Comparison of ENCODE assay signal across 1 fruit fly cellular context in genomic region chrX:5612977-5613376, dm6.
TF ChIP-seq lines count a peak whose summit lies in the region.

No protein-coding gene starts in this region.

TF ChIP-seq in whole organism, embryonic, 481 proteins besides CTCF, POLR2A, EP300 and RAD21 (continued from another document and continues in another):
- no peak for TF ChIP-seq CG5245 (GFP tag; optimal IDR thresholded peaks at IDR 0.05; lab: Kevin White, UChicago)
- no peak for TF ChIP-seq CG11504 (tag; optimal IDR thresholded peaks at IDR 0.05; lab: Kevin White, UChicago)
- TF ChIP-seq CHES-1-like (GFP tag; optimal IDR thresholded peaks at IDR 0.05; lab: Kevin White, UChicago) = no peak
- TF ChIP-seq Xbp1 (GFP tag; optimal IDR thresholded peaks at IDR 0.05; lab: Kevin White, UChicago) = no peak
- TF ChIP-seq CG12744 (GFP tag; optimal IDR thresholded peaks at IDR 0.05; lab: Kevin White, UChicago) = no peak
- no peak for TF ChIP-seq ac (GFP tag; optimal IDR thresholded peaks at IDR 0.05; lab: Kevin White, UChicago)
- TF ChIP-seq CkIIα-i1 (GFP tag; IDR thresholded peaks at IDR 0.05; lab: Robert Waterston, UW) = no peak
- no peak for TF ChIP-seq CG4404 (GFP tag; IDR thresholded peaks at IDR 0.05; lab: Robert Waterston, UW)
- TF ChIP-seq ftz-f1 (GFP tag; optimal IDR thresholded peaks at IDR 0.05; lab: Kevin White, UChicago) = no peak
- TF ChIP-seq CG12299 (tag; optimal IDR thresholded peaks at IDR 0.05; lab: Kevin White, UChicago) = no peak
- no peak for TF ChIP-seq gcm2 (GFP tag; optimal IDR thresholded peaks at IDR 0.05; lab: Kevin White, UChicago)
- no peak for TF ChIP-seq br (optimal IDR thresholded peaks at IDR 0.05; lab: Kevin White, UChicago)
- no peak for TF ChIP-seq Ets97D (GFP tag; optimal IDR thresholded peaks at IDR 0.05; lab: Kevin White, UChicago)
- TF ChIP-seq CG4730 (GFP tag; IDR thresholded peaks at IDR 0.05; lab: Robert Waterston, UW) = no peak
- peak; percentile 88 for TF ChIP-seq Myb (GFP tag; optimal IDR thresholded peaks at IDR 0.05; lab: Kevin White, UChicago)
- TF ChIP-seq Neu2 (GFP tag; optimal IDR thresholded peaks at IDR 0.05; lab: Kevin White, UChicago; ENCODE audit: borderline replicate concordance) = no peak
- TF ChIP-seq CG1233 (GFP tag; optimal IDR thresholded peaks at IDR 0.05; lab: Kevin White, UChicago) = no peak
- peak; percentile 66 for TF ChIP-seq bbx (GFP tag; IDR thresholded peaks at IDR 0.05; lab: Robert Waterston, UW; ENCODE audit: partially characterized antibody)
- no peak for TF ChIP-seq Spps (tag; optimal IDR thresholded peaks at IDR 0.05; lab: Kevin White, UChicago)
- no peak for TF ChIP-seq stwl (tag; optimal IDR thresholded peaks at IDR 0.05; lab: Kevin White, UChicago)
- TF ChIP-seq Rfx (GFP tag; IDR thresholded peaks at IDR 0.05; lab: Robert Waterston, UW) = peak; percentile 41; the same call in 1 of the 2 replicates
- TF ChIP-seq Fer2 (tag; optimal IDR thresholded peaks at IDR 0.05; lab: Kevin White, UChicago) = no peak
- TF ChIP-seq Lpt (GFP tag; optimal IDR thresholded peaks at IDR 0.05; lab: Kevin White, UChicago) = no peak
- no peak for TF ChIP-seq ERR (GFP tag; optimal IDR thresholded peaks at IDR 0.05; lab: Kevin White, UChicago)
- no peak for TF ChIP-seq ken (GFP tag; IDR thresholded peaks at IDR 0.05; lab: Robert Waterston, UW)
- TF ChIP-seq CG2889 (GFP tag; IDR thresholded peaks at IDR 0.05; lab: Robert Waterston, UW) = no peak
- no peak for TF ChIP-seq Oaz (GFP tag; IDR thresholded peaks at IDR 0.05; lab: Robert Waterston, UW)
- TF ChIP-seq Dll (GFP tag; IDR thresholded peaks at IDR 0.05; lab: Robert Waterston, UW; ENCODE audit: partially characterized antibody) = no peak
- no peak for TF ChIP-seq p53 (GFP tag; optimal IDR thresholded peaks at IDR 0.05; lab: Kevin White, UChicago)
- TF ChIP-seq pb (GFP tag; optimal IDR thresholded peaks at IDR 0.05; lab: Kevin White, UChicago) = no peak
- TF ChIP-seq danr (GFP tag; IDR thresholded peaks at IDR 0.05; lab: Robert Waterston, UW) = no peak
- no peak for TF ChIP-seq CG11247 (GFP tag; IDR thresholded peaks at IDR 0.05; lab: Robert Waterston, UW)
- TF ChIP-seq ase (GFP tag; IDR thresholded peaks at IDR 0.05; lab: Robert Waterston, UW) = no peak
- TF ChIP-seq Six4 (GFP tag; optimal IDR thresholded peaks at IDR 0.05; lab: Kevin White, UChicago) = no peak
- TF ChIP-seq chif (GFP tag; optimal IDR thresholded peaks at IDR 0.05; lab: Kevin White, UChicago) = no peak
- TF ChIP-seq CG13894 (tag; optimal IDR thresholded peaks at IDR 0.05; lab: Kevin White, UChicago) = no peak
- no peak for TF ChIP-seq sim (GFP tag; IDR thresholded peaks at IDR 0.05; lab: Robert Waterston, UW)
- TF ChIP-seq az2 (GFP tag; optimal IDR thresholded peaks at IDR 0.05; lab: Kevin White, UChicago) = no peak
- TF ChIP-seq lov (optimal IDR thresholded peaks at IDR 0.05; lab: Kevin White, UChicago) = no peak
- TF ChIP-seq lov (GFP tag; IDR thresholded peaks at IDR 0.05; lab: Robert Waterston, UW) = no peak
- no peak for TF ChIP-seq trem (tag; optimal IDR thresholded peaks at IDR 0.05; lab: Kevin White, UChicago)
- TF ChIP-seq CG8944 (GFP tag; optimal IDR thresholded peaks at IDR 0.05; lab: Kevin White, UChicago) = no peak
- TF ChIP-seq Hr3 (GFP tag; optimal IDR thresholded peaks at IDR 0.05; lab: Kevin White, UChicago) = no peak
- no peak for TF ChIP-seq CG2712 (tag; optimal IDR thresholded peaks at IDR 0.05; lab: Kevin White, UChicago)
- TF ChIP-seq CG7963 (GFP tag; IDR thresholded peaks at IDR 0.05; lab: Robert Waterston, UW; ENCODE audit: partially characterized antibody) = no peak
- no peak for TF ChIP-seq grn (GFP tag; optimal IDR thresholded peaks at IDR 0.05; lab: Kevin White, UChicago)
- no peak for TF ChIP-seq CG12155 (GFP tag; optimal IDR thresholded peaks at IDR 0.05; lab: Kevin White, UChicago)
- TF ChIP-seq Hmx (GFP tag; optimal IDR thresholded peaks at IDR 0.05; lab: Kevin White, UChicago) = no peak
- no peak for TF ChIP-seq crp (GFP tag; optimal IDR thresholded peaks at IDR 0.05; lab: Kevin White, UChicago)
- TF ChIP-seq CG15601 (tag; optimal IDR thresholded peaks at IDR 0.05; lab: Kevin White, UChicago) = no peak
- no peak for TF ChIP-seq CG6254 (GFP tag; optimal IDR thresholded peaks at IDR 0.05; lab: Kevin White, UChicago)
- no peak for TF ChIP-seq ap (GFP tag; IDR thresholded peaks at IDR 0.05; lab: Robert Waterston, UW)
- no peak for TF ChIP-seq Asciz (GFP tag; optimal IDR thresholded peaks at IDR 0.05; lab: Kevin White, UChicago)
- TF ChIP-seq tx (GFP tag; optimal IDR thresholded peaks at IDR 0.05; lab: Kevin White, UChicago) = no peak
- TF ChIP-seq CG6175 (GFP tag; IDR thresholded peaks at IDR 0.05; lab: Robert Waterston, UW) = no peak
- no peak for TF ChIP-seq fd96Cb (tag; optimal IDR thresholded peaks at IDR 0.05; lab: Kevin White, UChicago)
- TF ChIP-seq CG10267 (tag; optimal IDR thresholded peaks at IDR 0.05; lab: Kevin White, UChicago) = no peak
- no peak for TF ChIP-seq disco-r (GFP tag; optimal IDR thresholded peaks at IDR 0.05; lab: Kevin White, UChicago)
- TF ChIP-seq inv (GFP tag; IDR thresholded peaks at IDR 0.05; lab: Robert Waterston, UW; ENCODE audit: partially characterized antibody) = peak; percentile 61
- no peak for TF ChIP-seq Kr (GFP tag; optimal IDR thresholded peaks at IDR 0.05; lab: Kevin White, UChicago)
- no peak for TF ChIP-seq ato (GFP tag; IDR thresholded peaks at IDR 0.05; lab: Robert Waterston, UW; ENCODE audit: partially characterized antibody)
- TF ChIP-seq dysf (GFP tag; IDR thresholded peaks at IDR 0.05; lab: Robert Waterston, UW) = no peak
- no peak for TF ChIP-seq CG12391 (tag; optimal IDR thresholded peaks at IDR 0.05; lab: Kevin White, UChicago)
- TF ChIP-seq MESR4 (GFP tag; optimal IDR thresholded peaks at IDR 0.05; lab: Kevin White, UChicago) = no peak
- TF ChIP-seq sug (tag; optimal IDR thresholded peaks at IDR 0.05; lab: Kevin White, UChicago) = no peak
- no peak for TF ChIP-seq CG3838 (GFP tag; optimal IDR thresholded peaks at IDR 0.05; lab: Kevin White, UChicago)
- TF ChIP-seq CG7928 (GFP tag; optimal IDR thresholded peaks at IDR 0.05; lab: Kevin White, UChicago) = no peak
- TF ChIP-seq Vsx1 (GFP tag; optimal IDR thresholded peaks at IDR 0.05; lab: Kevin White, UChicago) = no peak
- peak; percentile 37 for TF ChIP-seq pita (GFP tag; optimal IDR thresholded peaks at IDR 0.05; lab: Kevin White, UChicago)
- TF ChIP-seq Fer3 (tag; optimal IDR thresholded peaks at IDR 0.05; lab: Kevin White, UChicago) = no peak
- TF ChIP-seq zen (tag; optimal IDR thresholded peaks at IDR 0.05; lab: Kevin White, UChicago) = no peak
- no peak for TF ChIP-seq tap (tag; optimal IDR thresholded peaks at IDR 0.05; lab: Kevin White, UChicago)
- no peak for TF ChIP-seq scrt (GFP tag; optimal IDR thresholded peaks at IDR 0.05; lab: Kevin White, UChicago)
- peak; percentile 29 for TF ChIP-seq mam (GFP tag; optimal IDR thresholded peaks at IDR 0.05; lab: Kevin White, UChicago)
- TF ChIP-seq CG8281 (tag; optimal IDR thresholded peaks at IDR 0.05; lab: Kevin White, UChicago) = no peak
- no peak for TF ChIP-seq gem (tag; optimal IDR thresholded peaks at IDR 0.05; lab: Kevin White, UChicago)
- no peak for TF ChIP-seq Chrac-16 (GFP tag; optimal IDR thresholded peaks at IDR 0.05; lab: Kevin White, UChicago)
- TF ChIP-seq sisA (GFP tag; IDR thresholded peaks at IDR 0.05; lab: Robert Waterston, UW) = 0 out of 2 replicates have a peak, but pooled peaks have one; percentile 36
- TF ChIP-seq CG17912 (GFP tag; optimal IDR thresholded peaks at IDR 0.05; lab: Kevin White, UChicago) = no peak
- TF ChIP-seq CG12071 (GFP tag; optimal IDR thresholded peaks at IDR 0.05; lab: Kevin White, UChicago) = no peak
- TF ChIP-seq Elba2 (GFP tag; optimal IDR thresholded peaks at IDR 0.05; lab: Kevin White, UChicago) = no peak
- no peak; the same call in 2 of the 3 replicates for TF ChIP-seq hb (GFP tag; IDR thresholded peaks at IDR 0.05; lab: Robert Waterston, UW; ENCODE audit: partially characterized antibody)
- TF ChIP-seq CG16863 (GFP tag; optimal IDR thresholded peaks at IDR 0.05; lab: Kevin White, UChicago) = no peak
- no peak for TF ChIP-seq CG3407 (GFP tag; optimal IDR thresholded peaks at IDR 0.05; lab: Kevin White, UChicago)
- TF ChIP-seq Hr51 (GFP tag; optimal IDR thresholded peaks at IDR 0.05; lab: Kevin White, UChicago) = no peak
- no peak for TF ChIP-seq dmrt11E (tag; optimal IDR thresholded peaks at IDR 0.05; lab: Kevin White, UChicago)
- no peak for TF ChIP-seq lilli (GFP tag; optimal IDR thresholded peaks at IDR 0.05; lab: Kevin White, UChicago)
- TF ChIP-seq Fer1 (GFP tag; optimal IDR thresholded peaks at IDR 0.05; lab: Kevin White, UChicago) = no peak
- no peak for TF ChIP-seq CG9797 (GFP tag; optimal IDR thresholded peaks at IDR 0.05; lab: Kevin White, UChicago)
- TF ChIP-seq CG7372 (GFP tag; IDR thresholded peaks at IDR 0.05; lab: Robert Waterston, UW) = no peak
- no peak for TF ChIP-seq maf-S (GFP tag; optimal IDR thresholded peaks at IDR 0.05; lab: Kevin White, UChicago)
- TF ChIP-seq gfzf (GFP tag; optimal IDR thresholded peaks at IDR 0.05; lab: Kevin White, UChicago) = no peak
- TF ChIP-seq CG16813 (GFP tag; IDR thresholded peaks at IDR 0.05; lab: Robert Waterston, UW; ENCODE audit: partially characterized antibody) = peak; percentile 76
- no peak for TF ChIP-seq CG7271 (tag; optimal IDR thresholded peaks at IDR 0.05; lab: Kevin White, UChicago)
- TF ChIP-seq CG13775 (GFP tag; optimal IDR thresholded peaks at IDR 0.05; lab: Kevin White, UChicago) = no peak
- peak in 1 of 2 experiments; percentile 11 for TF ChIP-seq Pdp1 (GFP tag; optimal IDR thresholded peaks at IDR 0.05; lab: Kevin White, UChicago)
- TF ChIP-seq sima (GFP tag; optimal IDR thresholded peaks at IDR 0.05; lab: Kevin White, UChicago) = no peak
- no peak for TF ChIP-seq Trl (optimal IDR thresholded peaks at IDR 0.05; lab: Kevin White, UChicago)
- TF ChIP-seq Trl (GFP tag; optimal IDR thresholded peaks at IDR 0.05; lab: Kevin White, UChicago) = peak; percentile 14
- no peak for TF ChIP-seq CG12104 (GFP tag; optimal IDR thresholded peaks at IDR 0.05; lab: Kevin White, UChicago)
- TF ChIP-seq CG7786 (GFP tag; optimal IDR thresholded peaks at IDR 0.05; lab: Kevin White, UChicago) = no peak
- no peak for TF ChIP-seq zen2 (GFP tag; IDR thresholded peaks at IDR 0.05; lab: Robert Waterston, UW; ENCODE audit: partially characterized antibody)
- no peak for TF ChIP-seq da (GFP tag; optimal IDR thresholded peaks at IDR 0.05; lab: Kevin White, UChicago)
- no peak for TF ChIP-seq CG4854 (GFP tag; optimal IDR thresholded peaks at IDR 0.05; lab: Kevin White, UChicago)
- no peak for TF ChIP-seq CG9876 (GFP tag; optimal IDR thresholded peaks at IDR 0.05; lab: Kevin White, UChicago)
- no peak for TF ChIP-seq kay (GFP tag; optimal IDR thresholded peaks at IDR 0.05; lab: Kevin White, UChicago)
- TF ChIP-seq CG11696 (GFP tag; IDR thresholded peaks at IDR 0.05; lab: Robert Waterston, UW) = no peak
- TF ChIP-seq D19A (tag; optimal IDR thresholded peaks at IDR 0.05; lab: Kevin White, UChicago) = no peak
- TF ChIP-seq cg (GFP tag; optimal IDR thresholded peaks at IDR 0.05; lab: Kevin White, UChicago) = no peak
- TF ChIP-seq CG18262 (tag; optimal IDR thresholded peaks at IDR 0.05; lab: Kevin White, UChicago) = no peak
- TF ChIP-seq Gug (GFP tag; IDR thresholded peaks at IDR 0.05; lab: Robert Waterston, UW) = no peak
- no peak for TF ChIP-seq Mad (GFP tag; optimal IDR thresholded peaks at IDR 0.05; lab: Kevin White, UChicago)
- TF ChIP-seq abd-A (tag; optimal IDR thresholded peaks at IDR 0.05; lab: Kevin White, UChicago) = no peak
- TF ChIP-seq Ada2b (GFP tag; IDR thresholded peaks at IDR 0.05; lab: Robert Waterston, UW) = no peak
- no peak for TF ChIP-seq CG9727 (GFP tag; optimal IDR thresholded peaks at IDR 0.05; lab: Kevin White, UChicago)
- TF ChIP-seq Nf-YB (GFP tag; optimal IDR thresholded peaks at IDR 0.05; lab: Kevin White, UChicago) = no peak
- no peak for TF ChIP-seq HLH3B (GFP tag; IDR thresholded peaks at IDR 0.05; lab: Robert Waterston, UW)
- no peak for TF ChIP-seq CG14667 (GFP tag; IDR thresholded peaks at IDR 0.05; lab: Robert Waterston, UW)
- TF ChIP-seq CG17385 (GFP tag; optimal IDR thresholded peaks at IDR 0.05; lab: Kevin White, UChicago) = no peak
- no peak for TF ChIP-seq kah (GFP tag; optimal IDR thresholded peaks at IDR 0.05; lab: Kevin White, UChicago)
- no peak for TF ChIP-seq CG1602 (GFP tag; optimal IDR thresholded peaks at IDR 0.05; lab: Kevin White, UChicago)
- no peak for TF ChIP-seq unpg (GFP tag; optimal IDR thresholded peaks at IDR 0.05; lab: Kevin White, UChicago)
- TF ChIP-seq NFAT (GFP tag; IDR thresholded peaks at IDR 0.05; lab: Robert Waterston, UW) = no peak
- no peak for TF ChIP-seq en (GFP tag; optimal IDR thresholded peaks at IDR 0.05; lab: Kevin White, UChicago)
- TF ChIP-seq btn (GFP tag; optimal IDR thresholded peaks at IDR 0.05; lab: Kevin White, UChicago) = no peak
- TF ChIP-seq hbn (GFP tag; IDR thresholded peaks at IDR 0.05; lab: Robert Waterston, UW; ENCODE audit: partially characterized antibody) = no peak
- no peak for TF ChIP-seq Meics (GFP tag; optimal IDR thresholded peaks at IDR 0.05; lab: Kevin White, UChicago)
- TF ChIP-seq ci (GFP tag; IDR thresholded peaks at IDR 0.05; lab: Robert Waterston, UW) = no peak
- 0 out of 3 replicates have a peak, but pooled peaks have one; percentile 21 for TF ChIP-seq row (GFP tag; IDR thresholded peaks at IDR 0.05; lab: Robert Waterston, UW)
- TF ChIP-seq Max (GFP tag; optimal IDR thresholded peaks at IDR 0.05; lab: Kevin White, UChicago) = no peak
- no peak for TF ChIP-seq CG18011 (GFP tag; optimal IDR thresholded peaks at IDR 0.05; lab: Kevin White, UChicago)
- TF ChIP-seq Dfd (GFP tag; optimal IDR thresholded peaks at IDR 0.05; lab: Kevin White, UChicago) = no peak
- TF ChIP-seq gsb-n (tag; optimal IDR thresholded peaks at IDR 0.05; lab: Kevin White, UChicago) = no peak
- no peak for TF ChIP-seq CG31224 (GFP tag; IDR thresholded peaks at IDR 0.05; lab: Robert Waterston, UW)
- no peak for TF ChIP-seq CG2678 (tag; optimal IDR thresholded peaks at IDR 0.05; lab: Kevin White, UChicago)
- TF ChIP-seq jing (GFP tag; optimal IDR thresholded peaks at IDR 0.05; lab: Kevin White, UChicago) = no peak
- no peak for TF ChIP-seq E2f2 (GFP tag; IDR thresholded peaks at IDR 0.05; lab: Robert Waterston, UW)
- TF ChIP-seq hkb (optimal IDR thresholded peaks at IDR 0.05; lab: Kevin White, UChicago) = no peak
- no peak for TF ChIP-seq hkb (GFP tag; IDR thresholded peaks at IDR 0.05; lab: Robert Waterston, UW)
- TF ChIP-seq vvl (GFP tag; IDR thresholded peaks at IDR 0.05; lab: Robert Waterston, UW) = no peak; the same call in 1 of the 2 replicates
